Worm (Caenorhabditis elegans) whole organism, young adult: ENCODE data around the gene F58A6.5.

Source experiments
- B0035.1 ChIP-seq: sonication (generic microtip); optimal IDR thresholded peaks from 2 replicates; lab custom pipeline; 2016; ENCODE audit warnings: missing genetic modification characterization, mild to moderate bottlenecking, missing compliant biosample characterization, missing genotype, missing genetic modification reagents
- D2030.7 ChIP-seq: fragments of 200-800 bp; sonication (Bioruptor generic); IDR thresholded peaks from 2 replicates; pipeline ENCODE4 v1.3.6; 2022; ENCODE audit warnings: missing genetic modification reagents, missing genetic modification characterization, missing compliant biosample characterization
- F10E7.11 ChIP-seq: sonication (generic microtip); optimal IDR thresholded peaks from 2 replicates; lab custom pipeline; 2017; ENCODE audit warnings: mild to moderate bottlenecking, missing genetic modification characterization, moderate library complexity, missing compliant biosample characterization
- F22D6.2 ChIP-seq: sonication (generic microtip); optimal IDR thresholded peaks from 2 replicates; lab custom pipeline; 2016; ENCODE audit warnings: mild to moderate bottlenecking, missing genetic modification characterization, missing compliant biosample characterization
- F23B12.7 ChIP-seq: sonication (generic microtip); optimal IDR thresholded peaks from 2 replicates; lab custom pipeline; 2017; ENCODE audit warnings: missing genetic modification characterization, mild to moderate bottlenecking, missing compliant biosample characterization, antibody characterized with exemption, moderate library complexity; ENCODE audit not compliant: insufficient read depth
- F37B4.10 ChIP-seq: fragments of 200-800 bp; sonication (Bioruptor generic); IDR thresholded peaks from 2 replicates; pipeline ENCODE4 v1.3.6; 2022; ENCODE audit warnings: missing genetic modification characterization, missing compliant biosample characterization
- F49E8.2 ChIP-seq: sonication (generic microtip); optimal IDR thresholded peaks from 3 replicates; lab custom pipeline; 2017; ENCODE audit warnings: missing genetic modification characterization, mild to moderate bottlenecking, missing compliant biosample characterization, antibody characterized with exemption, moderate library complexity; ENCODE audit not compliant: insufficient read depth
- F52B5.7 ChIP-seq: sonication (generic microtip); optimal IDR thresholded peaks from 2 replicates; lab custom pipeline; 2016; ENCODE audit warnings: mild to moderate bottlenecking, missing genetic modification characterization, missing compliant biosample characterization
- F55B11.4 ChIP-seq: sonication (generic microtip); optimal IDR thresholded peaks from 2 replicates; lab custom pipeline; 2016; ENCODE audit warnings: missing compliant biosample characterization, missing genetic modification characterization, borderline replicate concordance; ENCODE audit not compliant: insufficient read depth
- K11D2.4 ChIP-seq: fragments of 200-800 bp; sonication (Bioruptor generic); IDR thresholded peaks from 2 replicates; pipeline ENCODE4 v1.3.6; 2022; ENCODE audit warnings: missing genetic modification reagents, missing genetic modification characterization, missing compliant biosample characterization
- Y56A3A.18 ChIP-seq: fragments of 200-800 bp; sonication (Bioruptor generic); IDR thresholded peaks from 2 replicates; pipeline ENCODE4 v1.3.6; 2022; ENCODE audit warnings: missing genetic modification reagents, missing genetic modification characterization, missing compliant biosample characterization
- Y95B8A.8 ChIP-seq: fragments of 200-800 bp; sonication (Bioruptor generic); IDR thresholded peaks from 2 replicates; pipeline ENCODE4 v1.3.6; 2022; ENCODE audit warnings: missing genetic modification reagents, missing genetic modification characterization, missing compliant biosample characterization
- ZK185.1 ChIP-seq: sonication (generic microtip); optimal IDR thresholded peaks from 2 replicates; lab custom pipeline; 2016; ENCODE audit warnings: mild to moderate bottlenecking, missing genetic modification characterization, missing compliant biosample characterization; ENCODE audit not compliant: poor library complexity, severe bottlenecking
- akir-1 ChIP-seq: fragments of 200-800 bp; sonication (Bioruptor generic); optimal IDR thresholded peaks from 2 replicates; lab custom pipeline; 2018; ENCODE audit warnings: mild to moderate bottlenecking, missing genetic modification characterization, moderate library complexity, missing compliant biosample characterization
- aptf-3 ChIP-seq: fragments of 200-800 bp; sonication (Bioruptor generic); IDR thresholded peaks from 2 replicates; pipeline ENCODE4 v1.3.6; 2022; ENCODE audit warnings: missing genetic modification characterization, missing compliant biosample characterization
- athp-1 ChIP-seq: sonication (generic microtip); optimal IDR thresholded peaks from 2 replicates; lab custom pipeline; 2017; ENCODE audit warnings: mild to moderate bottlenecking, missing genetic modification characterization, missing compliant biosample characterization
- attf-5 ChIP-seq: fragments of 200-800 bp; sonication (Bioruptor generic); optimal IDR thresholded peaks from 2 replicates; lab custom pipeline; 2018; ENCODE audit warnings: mild to moderate bottlenecking, missing genetic modification characterization, missing compliant biosample characterization
- attf-6 ChIP-seq: fragments of 200-800 bp; sonication (Bioruptor generic); IDR thresholded peaks from 2 replicates; pipeline ENCODE4 v1.3.6; 2022; ENCODE audit warnings: missing genetic modification reagents, missing genetic modification characterization, missing compliant biosample characterization
- bed-1 ChIP-seq: fragments of 200-800 bp; sonication (Bioruptor generic); IDR thresholded peaks from 2 replicates; pipeline ENCODE4 v1.3.6; 2022; ENCODE audit warnings: missing genetic modification reagents, missing genetic modification characterization, missing compliant biosample characterization
- bed-2 ChIP-seq: fragments of 200-800 bp; sonication (Bioruptor generic); IDR thresholded peaks from 2 replicates; pipeline ENCODE4 v1.3.6; 2022; ENCODE audit warnings: missing genetic modification reagents, missing genetic modification characterization, missing compliant biosample characterization
- ceh-100 ChIP-seq: fragments of 200-800 bp; sonication (Bioruptor generic); IDR thresholded peaks from 2 replicates; pipeline ENCODE4 v1.3.6; 2022; ENCODE audit warnings: missing genetic modification reagents, missing genetic modification characterization, missing compliant biosample characterization
- ceh-91 ChIP-seq: fragments of 200-800 bp; sonication (Bioruptor generic); IDR thresholded peaks from 2 replicates; pipeline ENCODE4 v1.3.6; 2022; ENCODE audit warnings: missing genetic modification reagents, missing genetic modification characterization, missing compliant biosample characterization
- dox-1 ChIP-seq: fragments of 200-800 bp; sonication (Bioruptor generic); IDR thresholded peaks from 2 replicates; pipeline ENCODE4 v1.3.6; 2022; ENCODE audit warnings: missing genetic modification reagents, missing genetic modification characterization, missing compliant biosample characterization
- dpl-1 ChIP-seq: fragments of 150-350 bp; optimal IDR thresholded peaks from 2 replicates; lab custom pipeline; 2014; ENCODE audit warnings: missing biosample characterization, missing genetic modification reagents, missing genetic modification characterization
- efl-1 ChIP-seq: fragments of 150-350 bp; optimal IDR thresholded peaks from 2 replicates; lab custom pipeline; 2014; ENCODE audit warnings: missing biosample characterization, missing genetic modification reagents, missing genetic modification characterization
- egl-44 ChIP-seq: fragments of 200-800 bp; sonication (Bioruptor generic); IDR thresholded peaks from 2 replicates; pipeline ENCODE4 v1.3.6; 2022; ENCODE audit warnings: missing genetic modification reagents, missing genetic modification characterization, missing compliant biosample characterization
- ets-4 ChIP-seq: fragments of 200-800 bp; sonication (Bioruptor generic); optimal IDR thresholded peaks from 2 replicates; lab custom pipeline; 2018; ENCODE audit warnings: mild to moderate bottlenecking, missing genetic modification characterization, missing compliant biosample characterization
- gei-17 ChIP-seq: fragments of 200-800 bp; sonication (Bioruptor generic); optimal IDR thresholded peaks from 2 replicates; lab custom pipeline; 2018; ENCODE audit warnings: mild to moderate bottlenecking, missing genetic modification characterization, missing compliant biosample characterization
- hlh-12 ChIP-seq: sonication (generic microtip); optimal IDR thresholded peaks from 2 replicates; lab custom pipeline; 2016; ENCODE audit warnings: missing genetic modification characterization, missing compliant biosample characterization
- hmg-20 ChIP-seq: fragments of 200-800 bp; sonication (Bioruptor generic); IDR thresholded peaks from 2 replicates; pipeline ENCODE4 v1.3.6; 2022; ENCODE audit warnings: missing genetic modification reagents, missing genetic modification characterization, missing compliant biosample characterization
- hrde-1 ChIP-seq: sonication (generic microtip); optimal IDR thresholded peaks from 2 replicates; lab custom pipeline; 2016; ENCODE audit warnings: missing genetic modification characterization, mild to moderate bottlenecking, missing compliant biosample characterization, moderate library complexity, missing genotype, missing genetic modification reagents, borderline replicate concordance
- lin-26 ChIP-seq: fragments of 200-800 bp; sonication (Bioruptor generic); IDR thresholded peaks from 2 replicates; pipeline ENCODE4 v1.3.6; 2022; ENCODE audit warnings: missing genetic modification reagents, missing genetic modification characterization, missing compliant biosample characterization
- madf-3 ChIP-seq: fragments of 200-800 bp; sonication (Bioruptor generic); IDR thresholded peaks from 2 replicates; pipeline ENCODE4 v1.3.6; 2022; ENCODE audit warnings: missing genetic modification reagents, missing genetic modification characterization, missing compliant biosample characterization
- mxl-1 ChIP-seq: sonication (generic microtip); optimal IDR thresholded peaks from 2 replicates; lab custom pipeline; 2016; ENCODE audit warnings: missing genetic modification characterization, missing compliant biosample characterization
- nfya-2 ChIP-seq: fragments of 200-800 bp; sonication (Bioruptor generic); IDR thresholded peaks from 2 replicates; pipeline ENCODE4 v1.3.6; 2022; ENCODE audit warnings: missing genetic modification reagents, missing genetic modification characterization, missing compliant biosample characterization
- pbrm-1 ChIP-seq: fragments of 200-800 bp; sonication (Bioruptor generic); IDR thresholded peaks from 2 replicates; pipeline ENCODE4 v1.3.6; 2022; ENCODE audit warnings: missing genetic modification reagents, missing genetic modification characterization, missing compliant biosample characterization
- rpc-1 ChIP-seq, 2 experiments: fragments of 150-350 bp in 1 of 2; sonication (generic microtip) in 1 of 2; optimal IDR thresholded peaks; 2 replicates each; lab custom pipeline; 2014 to 2018; ENCODE audit warnings: missing biosample characterization in 1 of 2, missing genetic modification characterization in 1 of 2, missing genetic modification reagents in 1 of 2, missing genotype in 1 of 2
- sdz-38 ChIP-seq: sonication (generic microtip); optimal IDR thresholded peaks from 2 replicates; lab custom pipeline; 2016; ENCODE audit warnings: missing genotype, missing genetic modification characterization, missing compliant biosample characterization
- sea-2 ChIP-seq: fragments of 200-800 bp; sonication (Bioruptor generic); IDR thresholded peaks from 2 replicates; pipeline ENCODE4 v1.3.6; 2022; ENCODE audit warnings: missing genetic modification characterization, missing compliant biosample characterization
- snpc-4 ChIP-seq, 5 experiments: fragments of 150-350 bp in 1 of 5; sonication (generic microtip) in 4 of 5; optimal IDR thresholded peaks; 2 replicates each; lab custom pipeline; 2014 to 2018; ENCODE audit warnings: missing genetic modification characterization in 5 of 5, missing biosample characterization in 3 of 5, antibody characterized with exemption in 2 of 5, mild to moderate bottlenecking in 2 of 5, missing compliant biosample characterization in 2 of 5, missing genotype in 2 of 5, moderate library complexity in 2 of 5, missing genetic modification reagents in 1 of 5
- somi-1 ChIP-seq: fragments of 200-800 bp; sonication (Bioruptor generic); optimal IDR thresholded peaks from 2 replicates; lab custom pipeline; 2018; ENCODE audit warnings: mild to moderate bottlenecking, missing genetic modification characterization, missing compliant biosample characterization
- zfh-2 ChIP-seq: fragments of 200-800 bp; sonication (Bioruptor generic); conservative IDR thresholded peaks from 2 replicates; pipeline ENCODE4 v1.3.6; 2022; ENCODE audit warnings: missing genetic modification reagents, missing genetic modification characterization, missing compliant biosample characterization
- zim-3 ChIP-seq: sonication (generic microtip); optimal IDR thresholded peaks from 2 replicates; lab custom pipeline; 2017; ENCODE audit warnings: mild to moderate bottlenecking, missing genetic modification characterization, moderate library complexity, missing compliant biosample characterization
- ztf-25 ChIP-seq: fragments of 200-800 bp; sonication (Bioruptor generic); IDR thresholded peaks from 2 replicates; pipeline ENCODE4 v1.3.6; 2022; ENCODE audit warnings: missing genetic modification reagents, missing genetic modification characterization, missing compliant biosample characterization
- ztf-26 ChIP-seq: sonication (generic microtip); optimal IDR thresholded peaks from 2 replicates; lab custom pipeline; 2017; ENCODE audit warnings: missing genetic modification characterization, missing compliant biosample characterization
- ztf-28 ChIP-seq: fragments of 200-800 bp; sonication (Bioruptor generic); IDR thresholded peaks from 2 replicates; pipeline ENCODE4 v1.3.6; 2022; ENCODE audit warnings: missing genetic modification reagents, missing genetic modification characterization, missing compliant biosample characterization
- ztf-6 ChIP-seq: fragments of 200-800 bp; sonication (Bioruptor generic); IDR thresholded peaks from 2 replicates; pipeline ENCODE4 v1.3.6; 2022; ENCODE audit warnings: missing genetic modification reagents, missing genetic modification characterization, missing compliant biosample characterization

Gene F58A6.5

ce11 chrII:5105020-5105419 is 43.2 kb downstream of the F58A6.5 start (continued):
- peak; percentile 90; the same call in 1 of the 2 replicates for TF ChIP-seq dox-1 (GFP tag; lab: Robert Waterston, UW)
- TF ChIP-seq bed-2 (GFP tag; lab: Robert Waterston, UW) = no peak
- peak; percentile 18 for TF ChIP-seq gei-17
- TF ChIP-seq sea-2 = no peak
- no peak for TF ChIP-seq sdz-38 (tag; lab: Kevin White, UChicago)
- TF ChIP-seq akir-1 (GFP tag; lab: Kevin White, UChicago) = peak; percentile 83
- no peak for TF ChIP-seq F37B4.10
- TF ChIP-seq zfh-2 (GFP tag; lab: Robert Waterston, UW) = no peak
- TF ChIP-seq F49E8.2 (tag; lab: Kevin White, UChicago) = peak; percentile 64
- peak; percentile 90 for TF ChIP-seq athp-1 (tag; lab: Kevin White, UChicago)
- peak; percentile 77 for TF ChIP-seq attf-5 (GFP tag; lab: Kevin White, UChicago)
- TF ChIP-seq hlh-12 = peak; percentile 78
- peak; percentile 79 for TF ChIP-seq F10E7.11 (tag; lab: Kevin White, UChicago)
- TF ChIP-seq ceh-91 (GFP tag; lab: Robert Waterston, UW) = no peak
- TF ChIP-seq B0035.1 (tag; lab: Kevin White, UChicago) = peak; percentile 27
- peak; percentile 99 for TF ChIP-seq rpc-1 (optimal IDR thresholded peaks at IDR 0.05; lab: Kevin White, UChicago)
- peak; percentile 100 for TF ChIP-seq rpc-1 (tag; optimal IDR thresholded peaks at IDR 0.05; lab: Kevin White, UChicago)
- TF ChIP-seq F52B5.7 (tag; lab: Kevin White, UChicago) = peak; percentile 82
- peak; percentile 92 for TF ChIP-seq ztf-25 (GFP tag; lab: Robert Waterston, UW)
- TF ChIP-seq ets-4 = peak; percentile 67
- TF ChIP-seq ceh-100 = peak; percentile 78
- TF ChIP-seq hmg-20 = peak; percentile 64
- 0 out of 2 replicates have a peak, but pooled peaks have one; percentile 51 for TF ChIP-seq ztf-6 (GFP tag; lab: Robert Waterston, UW)
- TF ChIP-seq hrde-1 = peak; percentile 90
- TF ChIP-seq mxl-1 = peak; percentile 95
- peak; percentile 90 for TF ChIP-seq egl-44 (GFP tag; lab: Robert Waterston, UW)
- TF ChIP-seq aptf-3 (GFP tag; lab: Robert Waterston, UW) = 0 out of 2 replicates have a peak, but pooled peaks have one; percentile 58
- TF ChIP-seq zim-3 (tag; lab: Kevin White, UChicago) = peak; percentile 93
- peak; percentile 80 for TF ChIP-seq snpc-4 (GFP tag; optimal IDR thresholded peaks at IDR 0.05; lab: Kevin White, UChicago)
- TF ChIP-seq snpc-4 (tag; optimal IDR thresholded peaks at IDR 0.05; lab: Kevin White, UChicago) = peak; percentile 26 to 87 (median 74)
- TF ChIP-seq Y56A3A.18 = peak; percentile 83; the same call in 1 of the 2 replicates
- peak; percentile 54 for TF ChIP-seq F22D6.2
- TF ChIP-seq efl-1 (GFP tag; lab: Kevin White, UChicago) = no peak
- peak; percentile 81; the same call in 1 of the 2 replicates for TF ChIP-seq madf-3 (GFP tag; lab: Robert Waterston, UW)
- no peak for TF ChIP-seq F55B11.4 (tag; lab: Kevin White, UChicago)
- peak; percentile 96 for TF ChIP-seq lin-26 (GFP tag; lab: Robert Waterston, UW)
- TF ChIP-seq bed-1 = peak; percentile 87; the same call in 1 of the 2 replicates
- TF ChIP-seq ztf-26 (tag; lab: Kevin White, UChicago) = peak; percentile 86
- peak; percentile 1 for TF ChIP-seq dpl-1 (GFP tag; lab: Kevin White, UChicago)
- peak; percentile 85 for TF ChIP-seq pbrm-1
- TF ChIP-seq somi-1 = peak; percentile 87
- TF ChIP-seq D2030.7 = peak; percentile 80
- no peak for TF ChIP-seq ztf-28
- TF ChIP-seq K11D2.4 (GFP tag; lab: Robert Waterston, UW) = peak; percentile 62
- TF ChIP-seq nfya-2 (GFP tag; lab: Robert Waterston, UW) = no peak
- TF ChIP-seq Y95B8A.8 (GFP tag; lab: Robert Waterston, UW) = no peak
- peak; percentile 90 for TF ChIP-seq F23B12.7 (tag; lab: Kevin White, UChicago)
- peak; percentile 94 for TF ChIP-seq ZK185.1
- TF ChIP-seq attf-6 = peak; percentile 71
